Worm (Caenorhabditis elegans) whole organism, L1 larva: ENCODE data around the gene B0238.12.

Experiments
- C34B4.2 ChIP-seq: sonication (generic microtip); optimal IDR thresholded peaks from 2 replicates; lab custom pipeline; 2017; ENCODE audit warnings: mild to moderate bottlenecking, missing genetic modification characterization, missing compliant biosample characterization
- aha-1 ChIP-seq: fragments of 150-350 bp; optimal IDR thresholded peaks from 2 replicates; lab custom pipeline; 2014; ENCODE audit warnings: missing biosample characterization, missing genetic modification characterization
- alr-1 ChIP-seq: fragments of 200-800 bp; sonication (Bioruptor generic); optimal IDR thresholded peaks from 2 replicates; lab custom pipeline; 2018; ENCODE audit warnings: borderline replicate concordance, mild to moderate bottlenecking, missing genetic modification characterization, missing compliant biosample characterization
- ceh-63 ChIP-seq: fragments of 200-800 bp; sonication (Bioruptor generic); optimal IDR thresholded peaks from 2 replicates; lab custom pipeline; 2018; ENCODE audit warnings: mild to moderate bottlenecking, missing genetic modification characterization, missing compliant biosample characterization
- ces-1 ChIP-seq: fragments of 150-350 bp; optimal IDR thresholded peaks from 2 replicates; lab custom pipeline; 2014; ENCODE audit warnings: missing biosample characterization, missing genetic modification reagents, missing genetic modification characterization
- efl-1 ChIP-seq, 4 experiments: fragments of 150-350 bp; optimal IDR thresholded peaks in 3 of 4; peaks in 1 of 4; 1 replicate in 1 of 4; 2 replicates in 3 of 4; lab custom pipeline; 2014; ENCODE audit warnings: missing biosample characterization in 2 of 4, missing genetic modification characterization in 2 of 4, missing genetic modification reagents in 2 of 4
- egl-13 ChIP-seq: sonication (generic microtip); optimal IDR thresholded peaks from 2 replicates; lab custom pipeline; 2016; ENCODE audit warnings: missing genotype, missing genetic modification reagents, missing genetic modification characterization, missing compliant biosample characterization
- elt-2 ChIP-seq: sonication (generic microtip); optimal IDR thresholded peaks from 2 replicates; lab custom pipeline; 2016; ENCODE audit warnings: missing genetic modification characterization, mild to moderate bottlenecking, inconsistent platforms, missing compliant biosample characterization, missing genetic modification reagents
- elt-3 ChIP-seq, 6 experiments: fragments of 150-350 bp in 1 of 6; sonication (generic microtip); optimal IDR thresholded peaks; 2 replicates each; lab custom pipeline; 2017 to 2018; ENCODE audit warnings: missing biosample characterization in 6 of 6, missing genetic modification characterization in 6 of 6, inconsistent platforms in 1 of 6
- ets-5 ChIP-seq: fragments of 200-800 bp; sonication (Bioruptor generic); IDR thresholded peaks from 2 replicates; pipeline ENCODE4 v1.3.6; 2022; ENCODE audit warnings: missing genetic modification characterization, missing compliant biosample characterization
- fkh-4 ChIP-seq: sonication (generic microtip); optimal IDR thresholded peaks from 2 replicates; lab custom pipeline; 2016; ENCODE audit warnings: missing compliant biosample characterization, missing genetic modification characterization, borderline replicate concordance
- fkh-8 ChIP-seq: sonication (generic microtip); optimal IDR thresholded peaks from 2 replicates; lab custom pipeline; 2016; ENCODE audit warnings: mild to moderate bottlenecking, missing genetic modification characterization, missing compliant biosample characterization
- fos-1 ChIP-seq: fragments of 150-350 bp; optimal IDR thresholded peaks from 2 replicates; lab custom pipeline; 2014; ENCODE audit warnings: missing biosample characterization, missing genetic modification characterization
- grh-1 ChIP-seq: fragments of 200-800 bp; sonication (Bioruptor generic); IDR thresholded peaks from 2 replicates; pipeline ENCODE4 v1.3.6; 2022; ENCODE audit warnings: missing genetic modification reagents, missing genetic modification characterization, missing compliant biosample characterization
- hlh-17 ChIP-seq: fragments of 200-800 bp; sonication (Bioruptor generic); optimal IDR thresholded peaks from 2 replicates; lab custom pipeline; 2018; ENCODE audit warnings: missing genetic modification characterization, mild to moderate bottlenecking, missing compliant biosample characterization, moderate library complexity, borderline replicate concordance
- isw-1 ChIP-seq: fragments of 200-800 bp; sonication (Bioruptor generic); IDR thresholded peaks from 2 replicates; pipeline ENCODE4 v1.3.6; 2022; ENCODE audit warnings: missing genetic modification characterization, missing compliant biosample characterization
- jun-1 ChIP-seq: fragments of 150-350 bp; optimal IDR thresholded peaks from 2 replicates; lab custom pipeline; 2014; ENCODE audit warnings: missing biosample characterization, missing genetic modification reagents, missing genetic modification characterization
- lin-13 ChIP-seq: fragments of 150-350 bp; optimal IDR thresholded peaks from 2 replicates; lab custom pipeline; 2014; ENCODE audit warnings: missing biosample characterization, missing genetic modification reagents, missing genetic modification characterization
- lin-15B ChIP-seq: fragments of 150-350 bp; sonication (generic microtip); optimal IDR thresholded peaks from 3 replicates; lab custom pipeline; 2014; ENCODE audit warnings: missing biosample characterization, missing genetic modification characterization
- lin-35 ChIP-seq, 2 experiments: fragments of 150-350 bp; optimal IDR thresholded peaks; 2 replicates each; lab custom pipeline; 2014; ENCODE audit warnings: missing biosample characterization in 2 of 2, missing genetic modification characterization in 2 of 2, missing genetic modification reagents in 2 of 2
- lir-3 ChIP-seq: sonication (generic microtip); optimal IDR thresholded peaks from 2 replicates; lab custom pipeline; 2016; ENCODE audit warnings: mild to moderate bottlenecking, missing genetic modification characterization, moderate library complexity, missing compliant biosample characterization; ENCODE audit not compliant: poor library complexity
- mab-9 ChIP-seq: fragments of 200-800 bp; sonication (Bioruptor generic); IDR thresholded peaks from 2 replicates; pipeline ENCODE4 v1.3.6; 2022; ENCODE audit warnings: missing genetic modification reagents, missing genetic modification characterization, missing compliant biosample characterization
- mdl-1 ChIP-seq, 2 experiments: fragments of 150-350 bp; optimal IDR thresholded peaks; 2 replicates each; lab custom pipeline; 2014 to 2017; ENCODE audit warnings: missing biosample characterization in 2 of 2, missing genetic modification characterization in 2 of 2, inconsistent platforms in 1 of 2
- mef-2 ChIP-seq: fragments of 150-350 bp; optimal IDR thresholded peaks from 2 replicates; lab custom pipeline; 2014; ENCODE audit warnings: missing biosample characterization, missing genetic modification characterization
- mep-1 ChIP-seq: fragments of 150-350 bp; optimal IDR thresholded peaks from 2 replicates; lab custom pipeline; 2014; ENCODE audit warnings: missing biosample characterization, missing genetic modification characterization
- nhr-11 ChIP-seq: fragments of 150-350 bp; optimal IDR thresholded peaks from 2 replicates; lab custom pipeline; 2014; ENCODE audit warnings: missing biosample characterization, missing genetic modification characterization
- nhr-12 ChIP-seq: sonication (generic microtip); optimal IDR thresholded peaks from 2 replicates; lab custom pipeline; 2017; ENCODE audit warnings: missing biosample characterization, missing genetic modification characterization
- nhr-19 ChIP-seq: fragments of 200-800 bp; sonication (Bioruptor generic); conservative IDR thresholded peaks from 2 replicates; pipeline ENCODE4 v1.3.6; 2022; ENCODE audit warnings: missing genetic modification characterization, missing compliant biosample characterization
- nhr-20 ChIP-seq: sonication (generic microtip); optimal IDR thresholded peaks from 2 replicates; lab custom pipeline; 2016; ENCODE audit warnings: mild to moderate bottlenecking, missing genetic modification characterization, missing compliant biosample characterization
- nhr-47 ChIP-seq: sonication (generic microtip); optimal IDR thresholded peaks from 2 replicates; lab custom pipeline; 2016; ENCODE audit warnings: mild to moderate bottlenecking, missing genetic modification characterization, moderate library complexity, missing compliant biosample characterization
- skn-1 ChIP-seq: fragments of 150-350 bp; optimal IDR thresholded peaks from 2 replicates; lab custom pipeline; 2014; ENCODE audit warnings: missing biosample characterization, missing genetic modification characterization
- snu-23 ChIP-seq: sonication (generic microtip); optimal IDR thresholded peaks from 2 replicates; lab custom pipeline; 2016; ENCODE audit warnings: missing genetic modification characterization, missing compliant biosample characterization
- sptf-1 ChIP-seq: fragments of 150-350 bp; optimal IDR thresholded peaks from 2 replicates; lab custom pipeline; 2014; ENCODE audit warnings: missing biosample characterization, missing genetic modification characterization
- tbx-2 ChIP-seq: sonication (generic microtip); optimal IDR thresholded peaks from 2 replicates; lab custom pipeline; 2016; ENCODE audit warnings: missing genetic modification characterization, missing compliant biosample characterization
- unc-130 ChIP-seq: fragments of 150-350 bp; optimal IDR thresholded peaks from 2 replicates; lab custom pipeline; 2017; ENCODE audit warnings: missing biosample characterization, missing genetic modification characterization, inconsistent platforms
- unc-30 ChIP-seq: sonication (generic microtip); optimal IDR thresholded peaks from 2 replicates; lab custom pipeline; 2017; ENCODE audit warnings: missing biosample characterization, missing genetic modification characterization
- unc-98 ChIP-seq: fragments of 200-800 bp; sonication (Bioruptor generic); IDR thresholded peaks from 2 replicates; pipeline ENCODE4 v1.3.6; 2022; ENCODE audit warnings: missing genetic modification characterization, missing compliant biosample characterization
- xbp-1 ChIP-seq: sonication (generic microtip); optimal IDR thresholded peaks from 2 replicates; lab custom pipeline; 2016; ENCODE audit warnings: missing genetic modification characterization, missing compliant biosample characterization
- zag-1 ChIP-seq: fragments of 150-350 bp; optimal IDR thresholded peaks from 2 replicates; lab custom pipeline; 2014; ENCODE audit warnings: missing biosample characterization, missing genetic modification characterization
- zip-4 ChIP-seq: fragments of 200-800 bp; sonication (Bioruptor generic); optimal IDR thresholded peaks from 2 replicates; lab custom pipeline; 2018; ENCODE audit warnings: mild to moderate bottlenecking, missing genetic modification characterization, moderate library complexity, missing compliant biosample characterization
- ztf-4 ChIP-seq: fragments of 150-350 bp; optimal IDR thresholded peaks from 2 replicates; lab custom pipeline; 2014; ENCODE audit warnings: missing biosample characterization, missing genetic modification characterization

B0238.12 gene

DNA sequence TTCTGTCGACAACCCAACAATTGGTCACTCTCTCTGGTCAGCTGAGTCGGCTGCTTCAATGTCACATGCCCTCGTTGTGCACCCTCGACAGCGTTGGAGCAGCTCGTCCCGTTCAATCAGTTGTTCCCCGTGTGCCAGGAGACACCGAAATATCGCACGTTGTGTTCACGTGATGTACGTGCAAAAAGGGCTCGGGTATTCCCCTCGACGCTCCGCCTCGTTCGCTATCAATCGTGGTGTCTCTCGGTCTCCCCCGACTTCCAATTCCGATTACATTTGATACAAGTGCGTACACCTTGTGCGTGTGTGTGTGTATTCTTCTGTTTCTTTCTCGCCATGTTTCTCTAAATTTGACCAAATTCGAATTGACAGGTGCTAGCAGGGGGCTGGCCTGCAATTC, 5.8 kb downstream of the B0238.12 start (continued):
- peak; percentile 81 for TF ChIP-seq ztf-4
- no peak for TF ChIP-seq hlh-17 (GFP tag; lab: Kevin White, UChicago)
- TF ChIP-seq zip-4: no peak
- TF ChIP-seq grh-1 (GFP tag; lab: Robert Waterston, UW): no peak
- peak; percentile 10 for TF ChIP-seq skn-1 (tag; lab: Kevin White, UChicago)
- no peak for TF ChIP-seq sptf-1
- no peak for TF ChIP-seq C34B4.2 (tag; lab: Kevin White, UChicago)
- peak in 1 of 2 experiments; percentile 93 for TF ChIP-seq mdl-1 (tag; optimal IDR thresholded peaks at IDR 0.05; lab: Kevin White, UChicago)
- TF ChIP-seq lin-15B (tag; lab: Kevin White, UChicago): no peak
- no peak for TF ChIP-seq fos-1
- TF ChIP-seq nhr-19 (GFP tag; lab: Robert Waterston, UW): peak; percentile 86
- TF ChIP-seq snu-23: peak; percentile 68
- TF ChIP-seq elt-3 (tag; optimal IDR thresholded peaks at IDR 0.05; lab: Kevin White, UChicago): peak in 5 of 6 experiments; percentile 28 to 70 (median 32)
- no peak for TF ChIP-seq nhr-12 (tag; lab: Kevin White, UChicago)
- TF ChIP-seq efl-1 (optimal IDR thresholded peaks at IDR 0.05; lab: Kevin White, UChicago): peak; percentile 41 to 45
- peak; percentile 43 to 94 for TF ChIP-seq efl-1 (GFP tag; optimal IDR thresholded peaks at IDR 0.05 in 1 of 2; lab: Kevin White, UChicago)
- TF ChIP-seq fkh-4 (tag; lab: Kevin White, UChicago): no peak
- TF ChIP-seq mab-9 (GFP tag; lab: Robert Waterston, UW): no peak
- no peak for TF ChIP-seq unc-98 (GFP tag; lab: Robert Waterston, UW)
- peak; percentile 63 for TF ChIP-seq nhr-47 (tag; lab: Kevin White, UChicago)
- TF ChIP-seq xbp-1 (tag; lab: Kevin White, UChicago): peak; percentile 11
- TF ChIP-seq mep-1 (tag; lab: Kevin White, UChicago): peak; percentile 26
- TF ChIP-seq alr-1: no peak
- no peak for TF ChIP-seq aha-1 (tag; lab: Kevin White, UChicago)
- TF ChIP-seq ceh-63 (GFP tag; lab: Kevin White, UChicago): no peak
- TF ChIP-seq egl-13 (tag; lab: Kevin White, UChicago): no peak
- no peak for TF ChIP-seq nhr-11
- peak; percentile 16 for TF ChIP-seq unc-130
- no peak for TF ChIP-seq isw-1 (GFP tag; lab: Robert Waterston, UW)
- TF ChIP-seq zag-1 (tag; lab: Kevin White, UChicago): no peak
- no peak for TF ChIP-seq ets-5
- TF ChIP-seq lir-3 (tag; lab: Kevin White, UChicago): no peak
- no peak for TF ChIP-seq mef-2 (tag; lab: Kevin White, UChicago)
- peak; percentile 92 for TF ChIP-seq elt-2 (tag; lab: Kevin White, UChicago)
- peak; percentile 89 for TF ChIP-seq nhr-20
- TF ChIP-seq tbx-2 (tag; lab: Kevin White, UChicago): peak; percentile 65
- TF ChIP-seq lin-35 (GFP tag; optimal IDR thresholded peaks at IDR 0.05; lab: Kevin White, UChicago): peak; percentile 34 to 79
- peak; percentile 74 for TF ChIP-seq jun-1 (tag; lab: Kevin White, UChicago)

DNA sequence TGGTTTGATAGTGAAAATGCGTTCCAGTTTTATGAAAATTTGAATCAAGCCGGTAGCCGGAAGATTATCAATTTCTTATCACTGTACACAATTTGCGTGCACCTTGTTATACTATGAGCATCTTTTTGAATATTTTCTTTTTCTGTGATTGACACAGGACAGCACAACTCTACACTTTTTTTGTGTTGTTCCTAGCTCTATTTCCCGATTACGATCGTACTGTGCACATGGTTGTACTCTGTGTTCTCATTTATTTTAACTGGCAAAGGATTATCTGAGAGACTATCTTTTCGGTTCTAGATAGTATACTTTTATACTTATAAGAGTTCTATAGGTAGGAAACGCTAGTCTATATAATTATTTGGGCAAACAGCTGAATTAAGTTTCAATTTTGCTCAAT, 6.4 kb downstream of the B0238.12 start:
- TF ChIP-seq lin-13 (GFP tag; lab: Kevin White, UChicago): no peak
- no peak for TF ChIP-seq sptf-1
- TF ChIP-seq lir-3 (tag; lab: Kevin White, UChicago): no peak
- TF ChIP-seq unc-30: no peak
- no peak for TF ChIP-seq fkh-8 (tag; lab: Kevin White, UChicago)
- TF ChIP-seq ces-1: no peak
- no peak for TF ChIP-seq skn-1 (tag; lab: Kevin White, UChicago)
- TF ChIP-seq nhr-11: no peak
